Fruit fly (Drosophila melanogaster): ENCODE data around the gene RpL26.

Gene RpL26

dm6 chr3L:18867521-18867920 lies 31.2 kb upstream of the RpL26 start, which contains the start of gene Dysb (continued):
- TF ChIP-seq jigr1 (GFP tag; IDR thresholded peaks at IDR 0.05) (peak; percentile 12; the same call in 1 of the 3 replicates), prd (optimal IDR thresholded peaks at IDR 0.05) (no peak), prd (GFP tag; IDR thresholded peaks at IDR 0.05) (peak; percentile 89), Deaf1 (tag; optimal IDR thresholded peaks at IDR 0.05) (peak; percentile 64), CG9215 (GFP tag; IDR thresholded peaks at IDR 0.05) (no peak; the same call in 1 of the 2 replicates), Taf1 (GFP tag; IDR thresholded peaks at IDR 0.05) (peak; percentile 71; the same call in 1 of the 2 replicates), CG6175 (GFP tag; IDR thresholded peaks at IDR 0.05) (peak; percentile 73; the same call in 2 of the 3 replicates), mld (GFP tag; IDR thresholded peaks at IDR 0.05; ENCODE audit: partially characterized antibody) (no peak), CG17802 (tag; optimal IDR thresholded peaks at IDR 0.05) (peak; percentile 21), CG15514 (GFP tag; optimal IDR thresholded peaks at IDR 0.05) (peak; percentile 85), sens (GFP tag) (peak; percentile 97), CG18011 (GFP tag; optimal IDR thresholded peaks at IDR 0.05) (peak; percentile 64), Mrtf (GFP tag; IDR thresholded peaks at IDR 0.05) (peak; percentile 68; the same call in 2 of the 3 replicates), Rx (GFP tag; IDR thresholded peaks at IDR 0.05) (peak; percentile 63), dmrt99B (tag; optimal IDR thresholded peaks at IDR 0.05) (peak; percentile 91), Sox102F (GFP tag; optimal IDR thresholded peaks at IDR 0.05) (peak; percentile 89), CG8290 (GFP tag; optimal IDR thresholded peaks at IDR 0.05) (peak; percentile 33), CG8290 (tag; optimal IDR thresholded peaks at IDR 0.05) (peak in 1 of 2 experiments; percentile 85), CG7745 (tag; optimal IDR thresholded peaks at IDR 0.05) (peak; percentile 24), CG17385 (GFP tag; optimal IDR thresholded peaks at IDR 0.05) (peak; percentile 88), klu (GFP tag; IDR thresholded peaks at IDR 0.05) (peak; percentile 66), bab2 (GFP tag; optimal IDR thresholded peaks at IDR 0.05) (peak; percentile 74), Neu2 (GFP tag; optimal IDR thresholded peaks at IDR 0.05; ENCODE audit: borderline replicate concordance) (no peak), CG15011 (GFP tag; optimal IDR thresholded peaks at IDR 0.05) (peak; percentile 67), CG8089 (GFP tag; optimal IDR thresholded peaks at IDR 0.05) (no peak), D19A (tag; optimal IDR thresholded peaks at IDR 0.05) (peak; percentile 99), Ets97D (GFP tag; optimal IDR thresholded peaks at IDR 0.05) (peak; percentile 33), CG2678 (tag; optimal IDR thresholded peaks at IDR 0.05) (peak; percentile 90), wdn (GFP tag; IDR thresholded peaks at IDR 0.05) (peak; percentile 79), Hmr (GFP tag; optimal IDR thresholded peaks at IDR 0.05) (peak; percentile 91), tgo (GFP tag; IDR thresholded peaks at IDR 0.05) (peak; percentile 91), amos (GFP tag; IDR thresholded peaks at IDR 0.05; ENCODE audit: partially characterized antibody) (no peak), al (GFP tag; IDR thresholded peaks at IDR 0.05) (peak; percentile 85), aop (GFP tag; IDR thresholded peaks at IDR 0.05) (peak; percentile 74), CG12104 (GFP tag; optimal IDR thresholded peaks at IDR 0.05) (peak; percentile 44), slp2 (GFP tag; optimal IDR thresholded peaks at IDR 0.05) (peak; percentile 51), CG14050 (GFP tag; IDR thresholded peaks at IDR 0.05) (peak; percentile 88), HLH4C (GFP tag; IDR thresholded peaks at IDR 0.05; ENCODE audit: partially characterized antibody) (no peak), odd (GFP tag; optimal IDR thresholded peaks at IDR 0.05) (peak; percentile 79), CG32772 (GFP tag; IDR thresholded peaks at IDR 0.05) (peak; percentile 86), CG17568 (GFP tag; optimal IDR thresholded peaks at IDR 0.05) (peak; percentile 86), CG42726 (GFP tag; IDR thresholded peaks at IDR 0.05; ENCODE audit: partially characterized antibody) (no peak), CG18764 (GFP tag; optimal IDR thresholded peaks at IDR 0.05) (peak; percentile 54), seq (GFP tag; IDR thresholded peaks at IDR 0.05) (peak; percentile 90), crp (GFP tag; optimal IDR thresholded peaks at IDR 0.05) (peak; percentile 45 to 85), unpg (GFP tag; optimal IDR thresholded peaks at IDR 0.05) (peak; percentile 92), CG32767 (GFP tag; IDR thresholded peaks at IDR 0.05) (peak; percentile 70), CG1233 (GFP tag; optimal IDR thresholded peaks at IDR 0.05) (peak; percentile 87), Dp (GFP tag; optimal IDR thresholded peaks at IDR 0.05) (peak; percentile 12), CG14710 (tag; optimal IDR thresholded peaks at IDR 0.05) (peak; percentile 85), zen (tag; optimal IDR thresholded peaks at IDR 0.05) (peak; percentile 75)
